Worm (Caenorhabditis elegans) whole organism, L4 larva: ENCODE measurements around the gene ZK1055.4.

Experiments used
- ceh-20 ChIP-seq: fragments of 200-800 bp; sonication (Bioruptor generic); IDR thresholded peaks from 2 replicates; pipeline ENCODE4 v1.3.6; 2022; ENCODE audit warnings: missing genetic modification reagents, missing genetic modification characterization, missing compliant biosample characterization
- ceh-82 ChIP-seq: sonication (generic microtip); optimal IDR thresholded peaks from 2 replicates; lab custom pipeline; 2017; ENCODE audit warnings: missing biosample characterization, missing genetic modification characterization

DNA sequence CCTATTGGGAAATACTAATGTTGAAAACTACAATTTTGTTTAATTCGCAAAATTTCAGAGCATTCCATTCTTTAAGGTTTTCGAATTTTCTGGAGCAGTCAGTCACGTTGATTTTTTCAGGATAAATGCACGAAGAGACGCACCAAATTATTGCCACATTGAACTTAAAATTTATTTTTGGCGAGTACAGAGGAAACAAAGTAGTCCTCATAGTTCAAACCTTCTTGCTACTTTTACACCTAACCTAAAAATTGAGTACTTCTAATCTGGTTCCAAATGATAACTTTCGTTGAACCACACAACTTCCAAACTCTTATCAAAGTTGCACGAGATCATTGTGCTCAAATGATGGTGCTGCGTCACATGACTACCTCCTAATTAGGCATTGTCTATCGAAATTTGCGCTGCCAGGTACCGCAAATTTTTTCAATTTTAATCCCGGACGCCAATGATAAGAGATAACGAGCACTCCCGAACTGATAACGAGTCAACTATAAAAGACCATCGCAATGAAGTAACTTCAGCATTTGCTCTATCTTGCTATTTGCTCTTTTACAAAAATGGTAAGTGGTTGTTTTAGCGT lies 32.4 kb downstream of the ZK1055.4 start, which contains the start of gene cpr-4:
- TF ChIP-seq ceh-20 (no peak), ceh-82 (no peak)
